Fruit fly (Drosophila melanogaster) whole organism, embryonic: Measurements from ENCODE around the gene CG7530.

Experiments used
- Awh ChIP-seq: fragments of 200-800 bp; sonication (Bioruptor generic); IDR thresholded peaks from 2 replicates; pipeline ENCODE4, ENCODE4 v1.3.6; 2022; ENCODE audit warnings: missing biosample characterization, missing genetic modification characterization
- Bgb ChIP-seq: fragments of 200-800 bp; sonication (Bioruptor generic); IDR thresholded peaks from 2 replicates; pipeline ENCODE4 v1.3.6; 2022; ENCODE audit warnings: missing biosample characterization, missing genetic modification characterization; ENCODE audit not compliant: partially characterized antibody
- CG12659 ChIP-seq: fragments of 200-800 bp; sonication (Bioruptor generic); optimal IDR thresholded peaks from 3 replicates; lab custom pipeline; 2017; ENCODE audit warnings: mild to moderate bottlenecking, missing biosample characterization, missing genetic modification reagents, missing genetic modification characterization
- CG12744 ChIP-seq: fragments of 200-800 bp; sonication (Bioruptor generic); optimal IDR thresholded peaks from 2 replicates; lab custom pipeline; 2016; ENCODE audit warnings: missing biosample characterization, missing genetic modification characterization
- CG14441 ChIP-seq: fragments of 200-800 bp; sonication (Bioruptor generic); IDR thresholded peaks from 2 replicates; pipeline ENCODE4 v1.3.6; 2022; ENCODE audit warnings: missing biosample characterization, missing genetic modification characterization
- CG18011 ChIP-seq: fragments of 200-800 bp; sonication (Bioruptor generic); optimal IDR thresholded peaks from 2 replicates; lab custom pipeline; 2017; ENCODE audit warnings: missing biosample characterization, missing genetic modification characterization, mild to moderate bottlenecking, moderate library complexity, missing genotype
- CG2116 ChIP-seq: fragments of 200-800 bp; sonication (Bioruptor generic); optimal IDR thresholded peaks from 3 replicates; lab custom pipeline; 2018; ENCODE audit warnings: missing biosample characterization, mild to moderate bottlenecking, missing genetic modification characterization
- CG2875 ChIP-seq: fragments of 200-800 bp; sonication (Bioruptor generic); optimal IDR thresholded peaks from 2 replicates; lab custom pipeline; 2017; ENCODE audit warnings: missing biosample characterization, mild to moderate bottlenecking, missing genetic modification characterization, missing genetic modification reagents
- CG31441 ChIP-seq: fragments of 200-800 bp; sonication (Bioruptor generic); IDR thresholded peaks from 2 replicates; pipeline ENCODE4 v1.3.6; 2022; ENCODE audit warnings: missing biosample characterization, missing genetic modification characterization
- CG4360 ChIP-seq: fragments of 200-800 bp; sonication (Bioruptor generic); IDR thresholded peaks from 2 replicates; pipeline ENCODE4 v1.3.6; 2022; ENCODE audit warnings: missing biosample characterization, missing genetic modification characterization
- CG5245 ChIP-seq: fragments of 200-800 bp; sonication (Bioruptor generic); optimal IDR thresholded peaks from 3 replicates; lab custom pipeline; 2016; ENCODE audit warnings: missing biosample characterization, missing genetic modification characterization
- CG6791 ChIP-seq: fragments of 200-800 bp; sonication (Bioruptor generic); IDR thresholded peaks from 3 replicates; pipeline ENCODE4 v1.3.6; 2022; ENCODE audit warnings: missing biosample characterization, missing genetic modification characterization; ENCODE audit not compliant: partially characterized antibody
- CG7556 ChIP-seq: fragments of 200-800 bp; sonication (Bioruptor generic); optimal IDR thresholded peaks from 2 replicates; lab custom pipeline; 2017; ENCODE audit warnings: missing biosample characterization, mild to moderate bottlenecking, missing genetic modification characterization
- CoRest ChIP-seq: fragments of 200-800 bp; sonication (Bioruptor generic); optimal IDR thresholded peaks from 3 replicates; lab custom pipeline; 2018; ENCODE audit warnings: missing biosample characterization, mild to moderate bottlenecking, missing genetic modification characterization, moderate library complexity
- Deaf1 ChIP-seq: fragments of 200-800 bp; optimal IDR thresholded peaks from 3 replicates; lab custom pipeline; 2019; ENCODE audit warnings: missing biosample characterization, mild to moderate bottlenecking, missing genetic modification characterization, moderate library complexity
- Eip74EF ChIP-seq, 2 experiments: fragments of 200-800 bp in 1 of 2; fragments of >200 bp in 1 of 2; sonication (Bioruptor generic) in 1 of 2; optimal IDR thresholded peaks; 2 replicates each; lab custom pipeline; 2017 to 2019; ENCODE audit warnings: missing biosample characterization in 2 of 2, missing genetic modification characterization in 2 of 2, mild to moderate bottlenecking in 1 of 2, moderate library complexity in 1 of 2
- HLHmδ ChIP-seq: fragments of 200-800 bp; sonication (Bioruptor generic); optimal IDR thresholded peaks from 2 replicates; lab custom pipeline; 2018; ENCODE audit warnings: missing biosample characterization, mild to moderate bottlenecking, missing genetic modification characterization, moderate library complexity
- Lpt ChIP-seq: fragments of >200 bp; optimal IDR thresholded peaks from 2 replicates; lab custom pipeline; 2018; ENCODE audit warnings: missing biosample characterization, missing genetic modification characterization
- Meics ChIP-seq: fragments of 200-800 bp; sonication (Bioruptor generic); optimal IDR thresholded peaks from 2 replicates; lab custom pipeline; 2017; ENCODE audit warnings: missing biosample characterization, mild to moderate bottlenecking, missing genetic modification characterization
- Myb ChIP-seq: fragments of 200-800 bp; sonication (Bioruptor generic); optimal IDR thresholded peaks from 2 replicates; lab custom pipeline; 2016; ENCODE audit warnings: missing biosample characterization, missing genetic modification characterization
- PHDP ChIP-seq: fragments of 200-800 bp; sonication (Bioruptor generic); optimal IDR thresholded peaks from 3 replicates; lab custom pipeline; 2018; ENCODE audit warnings: missing biosample characterization, mild to moderate bottlenecking, missing genetic modification characterization, moderate library complexity
- Rx ChIP-seq: fragments of 200-800 bp; sonication (Bioruptor generic); IDR thresholded peaks from 2 replicates; pipeline ENCODE4 v1.3.6; 2022; ENCODE audit warnings: missing biosample characterization, missing genetic modification characterization
- az2 ChIP-seq: fragments of 200-800 bp; sonication (Bioruptor generic); optimal IDR thresholded peaks from 3 replicates; lab custom pipeline; 2016; ENCODE audit warnings: missing biosample characterization, missing genetic modification characterization
- bbx ChIP-seq: fragments of 200-800 bp; sonication (Bioruptor generic); IDR thresholded peaks from 2 replicates; pipeline ENCODE4 v1.3.6; 2022; ENCODE audit warnings: missing biosample characterization, missing genetic modification characterization; ENCODE audit not compliant: partially characterized antibody
- bowl ChIP-seq: fragments of 200-800 bp; sonication (Bioruptor generic); IDR thresholded peaks from 2 replicates; pipeline ENCODE4 v1.3.6; 2022; ENCODE audit warnings: missing biosample characterization, missing genetic modification characterization
- chinmo ChIP-seq: fragments of 200-800 bp; sonication (Bioruptor generic); IDR thresholded peaks from 4 replicates; pipeline ENCODE4 v1.3.6; 2022; ENCODE audit warnings: missing biosample characterization, missing genetic modification characterization; ENCODE audit not compliant: partially characterized antibody
- ci ChIP-seq: fragments of 200-800 bp; sonication (Bioruptor generic); IDR thresholded peaks from 3 replicates; pipeline ENCODE4 v1.3.6; 2022; ENCODE audit warnings: missing biosample characterization, missing genetic modification characterization
- crol ChIP-seq: fragments of 200-800 bp; sonication (Bioruptor generic); IDR thresholded peaks from 2 replicates; pipeline ENCODE4 v1.3.6; 2022; ENCODE audit warnings: missing biosample characterization, missing genetic modification characterization
- dpn ChIP-seq, 2 experiments: fragments of 200-800 bp; sonication (Bioruptor generic); optimal IDR thresholded peaks; 3 replicates each; lab custom pipeline; 2016; ENCODE audit warnings: missing biosample characterization in 2 of 2, missing genetic modification characterization in 2 of 2
- dysf ChIP-seq: fragments of 200-800 bp; sonication (Bioruptor generic); IDR thresholded peaks from 3 replicates; pipeline ENCODE4 v1.3.6; 2022; ENCODE audit warnings: missing biosample characterization, missing genetic modification characterization
- eve ChIP-seq, 2 experiments: fragments of >200 bp; optimal IDR thresholded peaks; 2 replicates each; lab custom pipeline; 2017; ENCODE audit warnings: missing biosample characterization in 2 of 2, missing genetic modification characterization in 2 of 2
- grau ChIP-seq: fragments of 200-800 bp; optimal IDR thresholded peaks from 3 replicates; lab custom pipeline; 2019; ENCODE audit warnings: missing biosample characterization, mild to moderate bottlenecking, missing genetic modification characterization, moderate library complexity
- kni ChIP-seq: fragments of 200-800 bp; sonication (Bioruptor generic); optimal IDR thresholded peaks from 3 replicates; lab custom pipeline; 2017; ENCODE audit warnings: mild to moderate bottlenecking, missing biosample characterization, missing genetic modification reagents, missing genetic modification characterization
- sima ChIP-seq: fragments of 200-800 bp; sonication (Bioruptor generic); optimal IDR thresholded peaks from 2 replicates; lab custom pipeline; 2016; ENCODE audit warnings: missing biosample characterization, missing genetic modification characterization
- slbo ChIP-seq: fragments of 200-800 bp; sonication (Bioruptor generic); IDR thresholded peaks from 2 replicates; pipeline ENCODE4 v1.3.6; 2022; ENCODE audit warnings: missing biosample characterization, missing genetic modification characterization
- sna ChIP-seq: fragments of 200-800 bp; sonication (Bioruptor generic); IDR thresholded peaks from 2 replicates; pipeline ENCODE4 v1.3.6; 2022; ENCODE audit warnings: missing biosample characterization, missing genetic modification characterization; ENCODE audit not compliant: partially characterized antibody
- sob ChIP-seq: fragments of 200-800 bp; sonication (Bioruptor generic); IDR thresholded peaks from 2 replicates; pipeline ENCODE4 v1.3.6; 2022; ENCODE audit warnings: missing biosample characterization, missing genetic modification characterization
- sug ChIP-seq: fragments of 200-800 bp; optimal IDR thresholded peaks from 2 replicates; lab custom pipeline; 2019; ENCODE audit warnings: missing biosample characterization, mild to moderate bottlenecking, missing genetic modification characterization, moderate library complexity
- tio ChIP-seq: fragments of 200-800 bp; sonication (Bioruptor generic); optimal IDR thresholded peaks from 2 replicates; lab custom pipeline; 2017; ENCODE audit warnings: missing biosample characterization, missing genetic modification characterization, inconsistent platforms
- twi ChIP-seq: fragments of 200-800 bp; optimal IDR thresholded peaks from 2 replicates; lab custom pipeline; 2019; ENCODE audit warnings: missing biosample characterization, mild to moderate bottlenecking, missing genetic modification characterization, moderate library complexity
- wor ChIP-seq: fragments of 200-800 bp; sonication (Bioruptor generic); IDR thresholded peaks from 2 replicates; pipeline ENCODE4 v1.3.6; 2022; ENCODE audit warnings: missing biosample characterization, missing genetic modification characterization
- z ChIP-seq: fragments of 200-800 bp; sonication (Bioruptor generic); IDR thresholded peaks from 3 replicates; pipeline ENCODE4 v1.3.6; 2022; ENCODE audit warnings: missing biosample characterization, missing genetic modification characterization
- zen ChIP-seq: fragments of 200-800 bp; sonication (Bioruptor generic); optimal IDR thresholded peaks from 3 replicates; lab custom pipeline; 2018; ENCODE audit warnings: missing biosample characterization, mild to moderate bottlenecking, missing genetic modification characterization, moderate library complexity
- zfh1 ChIP-seq: fragments of 200-800 bp; sonication (Bioruptor generic); IDR thresholded peaks from 3 replicates; pipeline ENCODE4 v1.3.6; 2022; ENCODE audit warnings: missing biosample characterization, missing genetic modification characterization

The CG7530 gene

DNA sequence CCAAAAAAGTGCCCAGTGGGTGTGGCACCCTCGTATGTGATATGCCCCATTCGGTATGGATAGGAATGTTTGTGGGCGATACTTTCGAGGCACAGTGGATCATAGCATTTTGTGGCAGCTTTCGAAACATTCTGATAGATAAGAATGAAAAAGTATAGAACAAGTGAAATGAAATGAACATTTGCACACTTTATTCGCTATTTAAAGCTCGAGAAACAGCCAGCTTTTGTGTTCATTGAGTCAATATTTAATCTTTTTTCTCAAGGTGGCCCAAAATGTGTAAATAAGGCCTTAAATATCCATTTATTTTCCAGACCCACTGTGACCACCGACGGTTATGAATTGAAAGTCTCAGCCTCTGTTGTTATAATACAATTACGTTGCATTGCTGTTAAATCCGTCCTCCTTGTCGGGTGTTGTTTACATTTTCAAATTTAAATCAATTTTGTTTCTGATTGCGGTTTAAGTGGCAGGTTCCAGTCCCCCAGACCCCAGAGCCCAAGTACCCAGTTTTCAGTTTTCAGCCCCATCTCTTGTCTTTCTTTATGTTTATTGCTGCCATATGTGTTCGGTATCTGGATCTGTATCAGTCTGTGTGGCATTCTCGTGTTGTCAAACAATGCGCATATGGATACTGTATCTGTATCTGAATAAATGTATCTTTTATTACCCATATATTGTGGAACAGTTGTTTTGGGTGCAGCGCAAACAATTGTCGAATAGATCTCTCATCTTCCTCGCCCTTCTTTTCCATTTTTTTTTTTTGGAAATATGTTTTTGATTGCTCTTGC, 13.2 kb upstream of the CG7530 start (continued):
- peak; percentile 36 for TF ChIP-seq CG7556 (GFP tag; lab: Kevin White, UChicago)
- peak; percentile 32 for TF ChIP-seq CoRest (tag; lab: Kevin White, UChicago)
- peak; percentile 1 for TF ChIP-seq az2 (GFP tag; lab: Kevin White, UChicago)
- TF ChIP-seq zfh1, result 0 out of 3 replicates have a peak, but pooled peaks have one; percentile 31
- no peak for TF ChIP-seq Myb (GFP tag; lab: Kevin White, UChicago)
- 0 out of 2 replicates have a peak, but pooled peaks have one; percentile 17 for TF ChIP-seq Rx (GFP tag; lab: Robert Waterston, UW)
- peak; percentile 14; the same call in 1 of the 2 replicates for TF ChIP-seq wor
- peak; percentile 47 for TF ChIP-seq CG31441
- TF ChIP-seq Lpt (GFP tag; lab: Kevin White, UChicago), result no peak
- TF ChIP-seq CG2875, result peak; percentile 26
- TF ChIP-seq PHDP (tag; lab: Kevin White, UChicago), result peak; percentile 53
- peak; percentile 27 for TF ChIP-seq Meics (GFP tag; lab: Kevin White, UChicago)
- no peak for TF ChIP-seq CG18011
- peak in 1 of 2 experiments; percentile 11 for TF ChIP-seq dpn (GFP tag; optimal IDR thresholded peaks at IDR 0.05; lab: Kevin White, UChicago)
- TF ChIP-seq twi (tag; lab: Kevin White, UChicago), result peak; percentile 94
- TF ChIP-seq sima (GFP tag; lab: Kevin White, UChicago), result no peak
- no peak for TF ChIP-seq CG12744 (GFP tag; lab: Kevin White, UChicago)
- no peak for TF ChIP-seq tio (GFP tag; lab: Kevin White, UChicago)
- peak in 1 of 2 experiments; percentile 42 for TF ChIP-seq eve (GFP tag; optimal IDR thresholded peaks at IDR 0.05; lab: Kevin White, UChicago)
- no peak for TF ChIP-seq slbo (GFP tag; lab: Robert Waterston, UW)
- TF ChIP-seq dysf (GFP tag; lab: Robert Waterston, UW), result peak; percentile 42; the same call in 1 of the 3 replicates
- TF ChIP-seq Awh (GFP tag; lab: Robert Waterston, UW), result no peak
- TF ChIP-seq, all 482 proteins: peak for 87

DNA sequence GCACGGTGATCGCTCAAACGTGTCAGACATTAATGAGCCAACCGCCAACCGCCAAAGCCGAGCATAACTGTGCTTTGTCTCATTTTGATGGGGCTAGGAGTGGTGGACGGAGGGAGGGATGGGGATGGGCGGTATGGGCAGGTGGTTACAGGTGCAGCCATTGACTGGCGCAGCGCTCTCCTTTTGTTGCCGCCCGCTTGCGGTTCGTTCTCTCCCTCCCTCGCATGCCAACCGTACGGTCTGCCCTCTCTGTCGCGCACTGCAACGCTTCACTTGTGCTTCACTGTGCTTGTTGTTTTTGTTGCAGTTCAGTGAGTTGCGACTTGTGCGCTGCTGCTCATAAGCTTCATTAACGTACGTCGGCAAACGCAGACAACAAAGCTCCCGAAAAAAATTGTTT, 12.1 kb upstream of the CG7530 start:
- TF ChIP-seq Deaf1 (tag; lab: Kevin White, UChicago) (peak; percentile 49), CG4360 (GFP tag; lab: Robert Waterston, UW) (peak; percentile 56), CG12659 (GFP tag; lab: Kevin White, UChicago) (no peak), sna (GFP tag; lab: Robert Waterston, UW) (0 out of 2 replicates have a peak, but pooled peaks have one; percentile 16), ci (GFP tag; lab: Robert Waterston, UW) (0 out of 3 replicates have a peak, but pooled peaks have one; percentile 26), Bgb (GFP tag; lab: Robert Waterston, UW) (0 out of 2 replicates have a peak, but pooled peaks have one; percentile 12), CG14441 (GFP tag; lab: Robert Waterston, UW) (0 out of 2 replicates have a peak, but pooled peaks have one; percentile 17), bbx (GFP tag; lab: Robert Waterston, UW) (peak; percentile 33; the same call in 1 of the 2 replicates), sug (tag; lab: Kevin White, UChicago) (no peak), CG5245 (GFP tag; lab: Kevin White, UChicago) (no peak), grau (tag; lab: Kevin White, UChicago) (peak; percentile 11), bowl (no peak), chinmo (GFP tag; lab: Robert Waterston, UW) (peak; percentile 71; the same call in 1 of the 4 replicates), zen (no peak), z (GFP tag; lab: Robert Waterston, UW) (0 out of 3 replicates have a peak, but pooled peaks have one; percentile 45), HLHmδ (GFP tag; lab: Kevin White, UChicago) (peak; percentile 40), CG2116 (GFP tag; lab: Kevin White, UChicago) (no peak), kni (GFP tag; lab: Kevin White, UChicago) (peak; percentile 47), sob (GFP tag; lab: Robert Waterston, UW) (0 out of 2 replicates have a peak, but pooled peaks have one; percentile 11), crol (peak; percentile 63; the same call in 1 of the 2 replicates), Eip74EF (GFP tag; optimal IDR thresholded peaks at IDR 0.05; lab: Kevin White, UChicago) (no peak), CG6791 (GFP tag; lab: Robert Waterston, UW) (0 out of 3 replicates have a peak, but pooled peaks have one; percentile 25)
